Worm (Caenorhabditis elegans) whole organism, young adult: ENCODE data around the gene pak-1.

Experiments
- C06A6.2 ChIP-seq: fragments of 200-800 bp; sonication (Bioruptor generic); conservative IDR thresholded peaks from 2 replicates; pipeline ENCODE4 v1.3.6; 2022; ENCODE audit warnings: missing genetic modification characterization, missing compliant biosample characterization
- F37B4.10 ChIP-seq: fragments of 200-800 bp; sonication (Bioruptor generic); IDR thresholded peaks from 2 replicates; pipeline ENCODE4 v1.3.6; 2022; ENCODE audit warnings: missing genetic modification characterization, missing compliant biosample characterization
- aptf-3 ChIP-seq: fragments of 200-800 bp; sonication (Bioruptor generic); IDR thresholded peaks from 2 replicates; pipeline ENCODE4 v1.3.6; 2022; ENCODE audit warnings: missing genetic modification characterization, missing compliant biosample characterization
- ceh-27 ChIP-seq: fragments of 200-800 bp; sonication (Bioruptor generic); optimal IDR thresholded peaks from 2 replicates; lab custom pipeline; 2018; ENCODE audit warnings: mild to moderate bottlenecking, missing genetic modification characterization, moderate library complexity, missing compliant biosample characterization
- ekl-4 ChIP-seq: fragments of 200-800 bp; sonication (Bioruptor generic); IDR thresholded peaks from 2 replicates; pipeline ENCODE4 v1.3.6; 2022; ENCODE audit warnings: missing genetic modification reagents, missing genetic modification characterization, missing compliant biosample characterization
- hrde-1 ChIP-seq: sonication (generic microtip); optimal IDR thresholded peaks from 2 replicates; lab custom pipeline; 2016; ENCODE audit warnings: missing genetic modification characterization, mild to moderate bottlenecking, missing compliant biosample characterization, moderate library complexity, missing genotype, missing genetic modification reagents, borderline replicate concordance
- lin-40 ChIP-seq: sonication (generic microtip); optimal IDR thresholded peaks from 2 replicates; lab custom pipeline; 2016; ENCODE audit warnings: missing genetic modification characterization, mild to moderate bottlenecking, missing compliant biosample characterization, missing genotype, missing genetic modification reagents

ce11 chrX:6040435-6041093, 7.8 kb downstream of the pak-1 start:
- TF ChIP-seq hrde-1 (tag; lab: Kevin White, UChicago) (no peak), aptf-3 (no peak), C06A6.2 (GFP tag; lab: Robert Waterston, UW) (no peak), ekl-4 (GFP tag; lab: Robert Waterston, UW) (no peak), lin-40 (no peak), ceh-27 (no peak), F37B4.10 (GFP tag; lab: Robert Waterston, UW) (no peak)
